Worm (Caenorhabditis elegans): ENCODE measurements around the gene hil-2.
"Not testable (repeated sequence)": the region's sequence is repeated elsewhere in the genome, so short reads cannot be mapped to it uniquely, and the experiment has no call there.

Gene hil-2

DNA sequence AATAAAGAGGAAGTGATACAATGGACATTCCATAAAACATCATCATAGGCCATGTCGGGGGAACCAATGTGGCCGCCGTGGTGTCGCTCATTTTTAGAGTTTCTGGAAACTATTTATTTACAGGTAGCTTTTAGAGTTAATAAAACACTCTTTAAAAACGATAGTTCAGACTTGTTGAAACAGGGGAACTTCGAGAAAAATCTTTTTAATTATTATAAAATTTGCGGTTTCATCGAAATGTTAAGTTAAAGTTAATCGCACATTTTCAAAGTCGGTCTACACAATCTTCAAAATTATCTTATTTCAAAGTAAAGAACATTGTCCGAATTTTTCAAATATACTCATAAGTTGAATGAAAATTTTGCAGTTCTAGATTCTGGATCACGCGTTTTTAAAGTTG, 9.8 kb upstream of the hil-2 start, which contains the start of gene ops-1:
Gene ops-1 (minus strand): TSS at position 101 of the 400 bp plus-strand sequence.
- TF ChIP-seq him-1 (tag; optimal IDR thresholded peaks at IDR 0.05) (no peak), W03F9.2 (tag; optimal IDR thresholded peaks at IDR 0.05) (no peak), dao-5 (tag; optimal IDR thresholded peaks at IDR 0.05) (no peak)

DNA sequence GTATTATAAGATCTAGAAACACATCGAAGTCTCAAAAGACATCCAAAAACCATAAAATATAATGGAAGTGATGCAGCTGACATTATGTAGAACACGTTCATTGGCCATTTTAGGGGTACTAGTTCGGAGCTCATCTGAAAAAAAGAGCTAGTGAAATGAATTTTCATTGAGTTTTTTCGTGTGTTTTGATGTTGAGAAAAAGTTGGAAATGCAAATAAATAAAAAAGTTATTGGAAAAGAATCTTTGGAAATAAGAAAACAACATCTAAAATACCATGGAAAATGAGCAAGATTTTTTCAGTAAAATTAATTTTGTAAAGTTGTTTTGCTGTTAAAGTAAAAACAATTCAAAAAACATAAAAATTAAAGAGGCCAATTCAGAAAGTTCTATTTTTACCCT, 3.3 kb upstream of the hil-2 start, which contains the start of gene srv-24:
Gene srv-24 (minus strand): TSS at position 101 of the 400 bp plus-strand sequence.
- TF ChIP-seq dao-5 (tag; optimal IDR thresholded peaks at IDR 0.05) (no peak), him-1 (tag; optimal IDR thresholded peaks at IDR 0.05) (no peak), W03F9.2 (tag; optimal IDR thresholded peaks at IDR 0.05) (no peak)

DNA sequence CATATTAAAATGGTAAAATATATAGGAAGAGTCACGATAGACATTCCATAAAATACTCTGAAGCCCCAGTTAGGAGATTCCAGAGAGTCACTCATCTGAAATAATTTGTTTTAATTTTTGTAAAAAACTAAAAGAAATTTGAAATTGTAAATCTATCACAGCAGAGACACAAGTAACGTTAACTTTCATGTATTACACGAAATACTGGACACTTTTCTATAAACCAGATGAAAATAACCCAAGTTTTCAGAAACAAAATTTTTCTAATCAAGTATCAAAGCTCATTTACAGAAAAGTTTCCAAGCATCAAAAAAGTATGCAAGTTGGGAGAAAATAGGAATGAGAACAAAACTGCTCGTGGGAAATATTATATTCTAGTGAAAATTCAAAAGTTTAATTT, 4.2 kb downstream of the hil-2 start, which contains the start of gene srv-27:
Gene srv-27 (minus strand): TSS at position 101 of the 400 bp plus-strand sequence.
- TF ChIP-seq W03F9.2 (tag; optimal IDR thresholded peaks at IDR 0.05), result no peak
- no peak for TF ChIP-seq him-1 (tag; optimal IDR thresholded peaks at IDR 0.05)
- TF ChIP-seq dao-5 (tag; optimal IDR thresholded peaks at IDR 0.05), result no peak

- TF ChIP-seq him-1 (tag; optimal IDR thresholded peaks at IDR 0.05) (no peak), W03F9.2 (tag; optimal IDR thresholded peaks at IDR 0.05) (no peak), dao-5 (tag; optimal IDR thresholded peaks at IDR 0.05) (no peak)
Observed at ce11 chrIV:6299523-6299922, 5.5 kb downstream of the hil-2 start.

- no peak for TF ChIP-seq him-1 (tag; optimal IDR thresholded peaks at IDR 0.05)
- no peak for TF ChIP-seq dao-5 (tag; optimal IDR thresholded peaks at IDR 0.05)
- no peak for TF ChIP-seq W03F9.2 (tag; optimal IDR thresholded peaks at IDR 0.05)
Observed at ce11 chrIV:6301764-6302163, 7.7 kb downstream of the hil-2 start, which contains the start of gene srv-26. Gene srv-26, minus strand, starts transcription at chrIV:6301864.

ce11 chrIV:6303642-6304041, 9.6 kb downstream of the hil-2 start, which contains the start of gene srv-25:
Gene srv-25, minus strand, starts transcription at chrIV:6303742.
- TF ChIP-seq dao-5 (tag; optimal IDR thresholded peaks at IDR 0.05) (no peak), W03F9.2 (tag; optimal IDR thresholded peaks at IDR 0.05) (no peak), him-1 (tag; optimal IDR thresholded peaks at IDR 0.05) (no peak)

DNA sequence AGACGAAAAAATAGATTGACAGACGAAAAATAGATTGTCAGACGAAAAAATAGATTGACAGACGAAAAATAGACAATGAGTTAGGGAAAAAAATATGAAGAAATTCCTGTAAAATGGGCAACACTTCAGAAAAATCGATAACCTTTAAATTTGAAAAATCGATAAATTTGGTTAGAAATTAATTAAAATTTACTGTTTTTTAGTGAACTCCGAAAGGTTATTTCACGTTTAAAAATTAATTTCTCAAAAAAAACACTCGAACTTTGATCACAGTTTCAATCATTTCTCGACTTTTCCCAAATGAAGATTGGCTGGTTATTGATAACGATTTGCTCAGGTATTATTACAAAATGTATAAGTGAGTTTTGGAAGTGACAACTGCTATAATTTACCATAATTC, 13.4 kb downstream of the hil-2 start, which contains the start of gene csp-2:
Gene csp-2 (plus strand): TSS at position 301 of the 400 bp plus-strand sequence.
- TF ChIP-seq dao-5 (tag; optimal IDR thresholded peaks at IDR 0.05), result no peak

DNA sequence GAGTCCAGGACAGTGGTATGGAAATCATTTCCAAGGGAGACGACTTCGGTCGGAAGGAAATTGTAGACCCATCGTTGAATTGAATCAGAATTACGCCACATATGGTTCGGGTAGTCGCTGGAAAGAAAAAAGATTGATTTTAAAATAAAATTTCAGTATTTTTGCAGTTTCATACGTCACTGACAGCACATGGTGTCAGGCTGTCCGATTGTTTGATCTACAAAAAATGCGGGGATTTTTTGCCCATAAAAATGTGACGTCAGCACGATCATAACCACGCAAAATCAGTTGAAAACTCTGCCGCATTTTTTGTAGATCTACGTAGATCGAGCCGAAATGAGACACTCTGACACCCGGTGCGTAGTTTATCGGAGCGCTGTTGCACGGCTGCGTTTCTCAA, 23.3 kb downstream of the hil-2 start, which contains the start of gene Y73B6BL.12:
Gene Y73B6BL.12 (minus strand): TSS at position 101 of the 400 bp plus-strand sequence.
- TF ChIP-seq W03F9.2, dao-5, him-1 (tag; optimal IDR thresholded peaks at IDR 0.05): not testable (repeated sequence)

- TF ChIP-seq dao-5 (tag; optimal IDR thresholded peaks at IDR 0.05), result no peak
- TF ChIP-seq W03F9.2 (tag; optimal IDR thresholded peaks at IDR 0.05), result peak; percentile 99
- peak; percentile 62 for TF ChIP-seq him-1 (tag; optimal IDR thresholded peaks at IDR 0.05)
Observed at ce11 chrIV:6321667-6322066, 27.6 kb downstream of the hil-2 start, which contains the start of gene Y73B6BL.29. Gene Y73B6BL.29, plus strand, starts transcription at chrIV:6321929.

DNA sequence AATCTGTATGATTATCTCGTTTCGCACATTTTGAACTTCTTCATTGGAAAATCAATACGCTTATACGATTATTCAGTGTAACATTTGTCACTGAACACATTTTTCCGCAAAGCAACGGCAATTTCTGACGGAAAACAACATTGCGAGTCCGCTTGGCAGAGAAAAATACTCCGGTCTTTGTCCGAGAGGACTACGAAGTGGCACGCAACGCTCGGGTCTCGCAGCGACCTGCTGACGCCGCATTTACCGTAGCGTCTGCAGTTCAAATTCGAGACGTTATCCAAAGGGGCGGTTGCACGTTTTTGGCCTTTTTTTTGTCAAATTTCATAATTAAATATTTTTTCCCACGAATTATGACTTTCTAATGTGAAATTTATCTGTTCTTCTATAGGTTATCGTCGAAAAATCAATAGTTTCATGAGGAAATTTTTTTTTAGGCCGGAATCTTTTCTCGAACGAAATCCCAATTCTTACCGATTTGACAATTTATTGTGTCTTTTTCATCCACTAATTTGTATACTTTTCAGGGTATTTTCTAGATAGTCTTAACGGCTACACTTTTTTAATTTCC, 29.7 kb downstream of the hil-2 start, which contains the start of gene sqd-1:
Gene sqd-1 (plus strand): TSS at position 521 of the 571 bp plus-strand sequence.
- TF ChIP-seq W03F9.2 (tag; optimal IDR thresholded peaks at IDR 0.05), result peak; percentile 100
- peak; percentile 86 for TF ChIP-seq him-1 (tag; optimal IDR thresholded peaks at IDR 0.05)
- no peak for TF ChIP-seq dao-5 (tag; optimal IDR thresholded peaks at IDR 0.05)

ce11 chrIV:6325772-6326171, 31.7 kb downstream of the hil-2 start:
- TF ChIP-seq him-1 (tag; optimal IDR thresholded peaks at IDR 0.05) (no peak), W03F9.2 (tag; optimal IDR thresholded peaks at IDR 0.05) (no peak), dao-5 (tag; optimal IDR thresholded peaks at IDR 0.05) (no peak)

- TF ChIP-seq him-1 (tag; optimal IDR thresholded peaks at IDR 0.05), result no peak
- no peak for TF ChIP-seq W03F9.2 (tag; optimal IDR thresholded peaks at IDR 0.05)
- no peak for TF ChIP-seq dao-5 (tag; optimal IDR thresholded peaks at IDR 0.05)
Observed at ce11 chrIV:6326448-6326847, 32.4 kb downstream of the hil-2 start, which contains the start of gene lsm-8. Gene lsm-8, plus strand, starts transcription at chrIV:6326526.

- TF ChIP-seq W03F9.2 (tag; optimal IDR thresholded peaks at IDR 0.05) (peak; percentile 60), him-1 (tag; optimal IDR thresholded peaks at IDR 0.05) (no peak)
Observed at ce11 chrIV:6327363-6328015, 33.4 kb downstream of the hil-2 start.

- TF ChIP-seq him-1 (tag; optimal IDR thresholded peaks at IDR 0.05) (no peak), W03F9.2 (tag; optimal IDR thresholded peaks at IDR 0.05) (no peak), dao-5 (tag; optimal IDR thresholded peaks at IDR 0.05) (no peak)
Observed at ce11 chrIV:6328198-6328597, 34.2 kb downstream of the hil-2 start.

Measured in whole organism, L4/young adult.